Fruit fly (Drosophila melanogaster) whole organism, embryonic: ENCODE results near the gene pall.
A peak's percentile ranks its signal among the peaks of the same experiment; 100 is the strongest.

Source experiments
- B-H2 ChIP-seq: fragments of 200-800 bp; sonication (Bioruptor generic); optimal IDR thresholded peaks from 2 replicates; lab custom pipeline; 2018; ENCODE audit warnings: missing biosample characterization, mild to moderate bottlenecking, missing genetic modification characterization
- CG11085 ChIP-seq: fragments of 200-800 bp; sonication (Bioruptor generic); IDR thresholded peaks from 2 replicates; pipeline ENCODE4 v1.3.6; 2022; ENCODE audit warnings: missing biosample characterization, missing genetic modification characterization
- CG11504 ChIP-seq: fragments of 200-800 bp; sonication (Bioruptor generic); optimal IDR thresholded peaks from 3 replicates; lab custom pipeline; 2019; ENCODE audit warnings: missing biosample characterization, mild to moderate bottlenecking, missing genetic modification characterization, moderate library complexity
- CG11560 ChIP-seq: fragments of 200-800 bp; sonication (Bioruptor generic); IDR thresholded peaks from 3 replicates; pipeline ENCODE4 v1.3.6; 2022; ENCODE audit warnings: missing biosample characterization, missing genetic modification characterization
- CG12769 ChIP-seq: fragments of 200-800 bp; sonication (Bioruptor generic); optimal IDR thresholded peaks from 2 replicates; lab custom pipeline; 2019; ENCODE audit warnings: missing biosample characterization, mild to moderate bottlenecking, missing genetic modification characterization, moderate library complexity
- CG14710 ChIP-seq: fragments of 200-800 bp; sonication (Bioruptor generic); optimal IDR thresholded peaks from 3 replicates; lab custom pipeline; 2019; ENCODE audit warnings: missing biosample characterization, mild to moderate bottlenecking, missing genetic modification characterization, moderate library complexity
- CG17385 ChIP-seq: fragments of 200-800 bp; sonication (Bioruptor generic); optimal IDR thresholded peaks from 3 replicates; lab custom pipeline; 2018; ENCODE audit warnings: missing biosample characterization, mild to moderate bottlenecking, missing genetic modification characterization
- CG2116 ChIP-seq: fragments of 200-800 bp; sonication (Bioruptor generic); optimal IDR thresholded peaks from 3 replicates; lab custom pipeline; 2018; ENCODE audit warnings: missing biosample characterization, mild to moderate bottlenecking, missing genetic modification characterization
- CG2712 ChIP-seq: fragments of 200-800 bp; optimal IDR thresholded peaks from 3 replicates; lab custom pipeline; 2019; ENCODE audit warnings: missing biosample characterization, mild to moderate bottlenecking, missing genetic modification characterization, moderate library complexity
- CG30020 ChIP-seq: fragments of 200-800 bp; optimal IDR thresholded peaks from 2 replicates; lab custom pipeline; 2019; ENCODE audit warnings: missing biosample characterization, mild to moderate bottlenecking, missing genetic modification characterization, moderate library complexity
- CG32767 ChIP-seq: fragments of 200-800 bp; sonication (Bioruptor generic); IDR thresholded peaks from 2 replicates; pipeline ENCODE4 v1.3.6; 2022; ENCODE audit warnings: missing biosample characterization, missing genetic modification characterization
- CG3281 ChIP-seq: fragments of 200-800 bp; sonication (Bioruptor generic); optimal IDR thresholded peaks from 3 replicates; lab custom pipeline; 2017; ENCODE audit warnings: missing biosample characterization, mild to moderate bottlenecking, missing genetic modification characterization
- CG34422 ChIP-seq: fragments of 200-800 bp; sonication (Bioruptor generic); IDR thresholded peaks from 3 replicates; pipeline ENCODE4 v1.3.6; 2022; ENCODE audit warnings: missing biosample characterization, missing genetic modification characterization
- CG6175 ChIP-seq: fragments of 200-800 bp; sonication (Bioruptor generic); IDR thresholded peaks from 3 replicates; pipeline ENCODE4 v1.3.6; 2022; ENCODE audit warnings: missing biosample characterization, missing genetic modification characterization
- CG6854 ChIP-seq: fragments of 200-800 bp; sonication (Bioruptor generic); optimal IDR thresholded peaks from 3 replicates; lab custom pipeline; 2017; ENCODE audit warnings: missing biosample characterization, mild to moderate bottlenecking, missing genetic modification characterization
- CG7271 ChIP-seq: fragments of 200-800 bp; sonication (Bioruptor generic); optimal IDR thresholded peaks from 2 replicates; lab custom pipeline; 2018; ENCODE audit warnings: missing biosample characterization, mild to moderate bottlenecking, missing genetic modification characterization, moderate library complexity
- CG9817 ChIP-seq: fragments of 200-800 bp; sonication (Bioruptor generic); optimal IDR thresholded peaks from 2 replicates; lab custom pipeline; 2018; ENCODE audit warnings: missing biosample characterization, mild to moderate bottlenecking, missing genetic modification characterization, moderate library complexity
- CTCF ChIP-seq: fragments of 200-800 bp; sonication (Bioruptor generic); optimal IDR thresholded peaks from 2 replicates; lab custom pipeline; 2017; ENCODE audit warnings: missing biosample characterization, mild to moderate bottlenecking, missing genetic modification characterization, moderate library complexity
- Dfd ChIP-seq, 2 experiments: fragments of >200 bp; optimal IDR thresholded peaks; 2 replicates each; lab custom pipeline; 2017; ENCODE audit warnings: missing biosample characterization in 2 of 2, missing genetic modification characterization in 2 of 2
- Ets65A ChIP-seq: fragments of 200-800 bp; sonication (Bioruptor generic); peaks from one replicate; lab custom pipeline; 2016; ENCODE audit warnings: missing biosample characterization, missing genetic modification characterization
- HLH54F ChIP-seq: fragments of 200-800 bp; sonication (Bioruptor generic); optimal IDR thresholded peaks from 3 replicates; lab custom pipeline; 2016; ENCODE audit warnings: missing biosample characterization, missing genetic modification characterization
- HmgD ChIP-seq: fragments of 200-800 bp; sonication (Bioruptor generic); optimal IDR thresholded peaks from 3 replicates; lab custom pipeline; 2016; ENCODE audit warnings: missing biosample characterization, missing genetic modification characterization
- HmgZ ChIP-seq: fragments of 200-800 bp; sonication (Bioruptor generic); optimal IDR thresholded peaks from 2 replicates; lab custom pipeline; 2018; ENCODE audit warnings: missing biosample characterization, mild to moderate bottlenecking, missing genetic modification characterization
- MTF-1 ChIP-seq: fragments of 200-800 bp; sonication (Bioruptor generic); optimal IDR thresholded peaks from 2 replicates; lab custom pipeline; 2018; ENCODE audit warnings: missing biosample characterization, mild to moderate bottlenecking, missing genetic modification characterization, borderline replicate concordance
- Med ChIP-seq: fragments of 200-800 bp; sonication (Bioruptor generic); peaks from one replicate; lab custom pipeline; 2016; ENCODE audit warnings: missing biosample characterization, missing genetic modification characterization, mild to moderate bottlenecking, inconsistent platforms, moderate library complexity
- Meics ChIP-seq: fragments of 200-800 bp; sonication (Bioruptor generic); optimal IDR thresholded peaks from 2 replicates; lab custom pipeline; 2017; ENCODE audit warnings: missing biosample characterization, mild to moderate bottlenecking, missing genetic modification characterization
- Myb ChIP-seq: fragments of 200-800 bp; sonication (Bioruptor generic); optimal IDR thresholded peaks from 2 replicates; lab custom pipeline; 2016; ENCODE audit warnings: missing biosample characterization, missing genetic modification characterization
- Nf-YC ChIP-seq: fragments of 200-800 bp; optimal IDR thresholded peaks from 3 replicates; lab custom pipeline; 2019; ENCODE audit warnings: missing biosample characterization, mild to moderate bottlenecking, missing genetic modification characterization, moderate library complexity
- NfI ChIP-seq: fragments of 200-800 bp; sonication (Bioruptor generic); optimal IDR thresholded peaks from 3 replicates; lab custom pipeline; 2018; ENCODE audit warnings: missing biosample characterization, mild to moderate bottlenecking, missing genetic modification characterization, moderate library complexity
- Scr ChIP-seq: fragments of 200-800 bp; sonication (Bioruptor generic); IDR thresholded peaks from 2 replicates; pipeline ENCODE4 v1.3.6; 2022; ENCODE audit warnings: missing biosample characterization, missing genetic modification characterization; ENCODE audit not compliant: partially characterized antibody
- Sox102F ChIP-seq: fragments of 200-800 bp; sonication (Bioruptor generic); optimal IDR thresholded peaks from 2 replicates; lab custom pipeline; 2018; ENCODE audit warnings: missing biosample characterization, mild to moderate bottlenecking, missing genetic modification characterization, moderate library complexity
- Taf1 ChIP-seq: fragments of 200-800 bp; sonication (Bioruptor generic); IDR thresholded peaks from 2 replicates; pipeline ENCODE4 v1.3.6; 2022; ENCODE audit warnings: missing biosample characterization, missing genetic modification characterization
- az2 ChIP-seq: fragments of 200-800 bp; sonication (Bioruptor generic); optimal IDR thresholded peaks from 3 replicates; lab custom pipeline; 2016; ENCODE audit warnings: missing biosample characterization, missing genetic modification characterization
- da ChIP-seq: fragments of 200-800 bp; sonication (Bioruptor generic); optimal IDR thresholded peaks from 2 replicates; lab custom pipeline; 2016; ENCODE audit warnings: missing biosample characterization, missing genetic modification characterization
- dpn ChIP-seq, 2 experiments: fragments of 200-800 bp; sonication (Bioruptor generic); optimal IDR thresholded peaks; 3 replicates each; lab custom pipeline; 2016; ENCODE audit warnings: missing biosample characterization in 2 of 2, missing genetic modification characterization in 2 of 2
- gcm ChIP-seq: fragments of 200-800 bp; sonication (Bioruptor generic); optimal IDR thresholded peaks from 2 replicates; lab custom pipeline; 2019; ENCODE audit warnings: missing biosample characterization, mild to moderate bottlenecking, missing genetic modification characterization, moderate library complexity
- gem ChIP-seq: fragments of 200-800 bp; sonication (Bioruptor generic); optimal IDR thresholded peaks from 2 replicates; lab custom pipeline; 2019; ENCODE audit warnings: missing biosample characterization, mild to moderate bottlenecking, missing genetic modification characterization, moderate library complexity
- gfzf ChIP-seq: fragments of 200-800 bp; sonication (Bioruptor generic); optimal IDR thresholded peaks from 2 replicates; lab custom pipeline; 2016; ENCODE audit warnings: missing biosample characterization, mild to moderate bottlenecking, missing genetic modification characterization, moderate library complexity
- gsb ChIP-seq: fragments of 200-800 bp; sonication (Bioruptor generic); IDR thresholded peaks from 2 replicates; pipeline ENCODE4 v1.3.6; 2022; ENCODE audit warnings: missing biosample characterization, missing genetic modification characterization
- kni ChIP-seq: fragments of 200-800 bp; sonication (Bioruptor generic); optimal IDR thresholded peaks from 3 replicates; lab custom pipeline; 2017; ENCODE audit warnings: mild to moderate bottlenecking, missing biosample characterization, missing genetic modification reagents, missing genetic modification characterization
- lilli ChIP-seq: fragments of 200-800 bp; sonication (Bioruptor generic); optimal IDR thresholded peaks from 3 replicates; lab custom pipeline; 2016; ENCODE audit warnings: missing biosample characterization, missing genetic modification characterization
- mam ChIP-seq: fragments of 200-800 bp; sonication (Bioruptor generic); optimal IDR thresholded peaks from 3 replicates; lab custom pipeline; 2016; ENCODE audit warnings: missing biosample characterization, missing genetic modification characterization
- pan ChIP-seq, 4 experiments: fragments of >200 bp in 3 of 4; fragments of 200-800 bp in 1 of 4; sonication (Bioruptor generic) in 1 of 4; optimal IDR thresholded peaks in 3 of 4; IDR thresholded peaks in 1 of 4; 2 replicates each; pipeline versions ENCODE4 v1.3.6 to Lab custom; 2017 to 2022; ENCODE audit warnings: missing biosample characterization in 2 of 4, missing genetic modification characterization in 2 of 4, mixed read lengths in 1 of 4
- ranshi ChIP-seq: fragments of 200-800 bp; sonication (Bioruptor generic); IDR thresholded peaks from 2 replicates; pipeline ENCODE4 v1.3.6; 2022; ENCODE audit warnings: missing biosample characterization, missing genetic modification characterization
- repo ChIP-seq: fragments of 200-800 bp; sonication (Bioruptor generic); optimal IDR thresholded peaks from 2 replicates; lab custom pipeline; 2016; ENCODE audit warnings: missing biosample characterization, missing genetic modification characterization
- sisA ChIP-seq: fragments of 200-800 bp; sonication (Bioruptor generic); IDR thresholded peaks from 2 replicates; pipeline ENCODE4 v1.3.6; 2022; ENCODE audit warnings: missing biosample characterization, missing genetic modification characterization
- sug ChIP-seq: fragments of 200-800 bp; optimal IDR thresholded peaks from 2 replicates; lab custom pipeline; 2019; ENCODE audit warnings: missing biosample characterization, mild to moderate bottlenecking, missing genetic modification characterization, moderate library complexity
- tin ChIP-seq: fragments of 200-800 bp; sonication (Bioruptor generic); optimal IDR thresholded peaks from 3 replicates; lab custom pipeline; 2016; ENCODE audit warnings: missing biosample characterization, missing genetic modification characterization
- trem ChIP-seq: fragments of 200-800 bp; optimal IDR thresholded peaks from 3 replicates; lab custom pipeline; 2019; ENCODE audit warnings: missing biosample characterization, mild to moderate bottlenecking, missing genetic modification characterization, moderate library complexity
- z ChIP-seq: fragments of 200-800 bp; sonication (Bioruptor generic); IDR thresholded peaks from 3 replicates; pipeline ENCODE4 v1.3.6; 2022; ENCODE audit warnings: missing biosample characterization, missing genetic modification characterization

The pall gene

DNA sequence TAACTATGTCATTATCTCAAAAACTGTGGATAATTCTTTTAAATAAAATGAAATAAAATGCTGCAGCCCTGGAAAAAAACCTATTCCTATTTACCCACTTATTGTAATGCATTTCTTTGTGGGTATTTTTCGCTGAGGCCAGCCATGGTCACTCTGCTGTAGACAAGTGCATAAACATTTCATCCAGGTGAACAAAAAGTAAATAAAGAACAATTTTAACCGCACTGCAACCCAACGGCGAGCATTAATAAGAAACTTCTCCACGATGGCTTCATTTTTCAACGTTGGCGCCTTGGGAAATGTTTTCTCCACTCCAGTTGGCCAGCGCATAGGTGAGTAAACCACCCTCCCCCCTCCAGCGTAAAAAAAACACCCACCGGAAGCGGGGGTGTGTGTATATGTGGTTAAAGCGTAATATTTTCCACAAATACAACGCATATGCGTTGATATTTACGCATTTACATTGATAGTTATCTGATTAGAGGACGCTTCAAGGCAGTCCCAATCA lies 40.8 kb downstream of the pall start, which contains the start of gene CG3529 (continued):
- TF ChIP-seq CG9817 (tag; lab: Kevin White, UChicago) (peak; percentile 30), HLH54F (GFP tag; lab: Kevin White, UChicago) (peak; percentile 5), gcm (GFP tag; lab: Kevin White, UChicago) (peak; percentile 3), HmgD (peak; percentile 19), az2 (GFP tag; lab: Kevin White, UChicago) (peak; percentile 10), mam (GFP tag; lab: Kevin White, UChicago) (peak; percentile 14), sisA (GFP tag; lab: Robert Waterston, UW) (no peak), CG6854 (peak; percentile 17), Dfd (GFP tag; optimal IDR thresholded peaks at IDR 0.05; lab: Kevin White, UChicago) (no peak), CG2712 (tag; lab: Kevin White, UChicago) (peak; percentile 57), Nf-YC (tag; lab: Kevin White, UChicago) (peak; percentile 31), Ets65A (GFP tag; lab: Kevin White, UChicago) (peak; percentile 62), CTCF (GFP tag; lab: Kevin White, UChicago) (peak; percentile 3), CG17385 (GFP tag; lab: Kevin White, UChicago) (peak; percentile 49), CG11560 (no peak), HmgZ (tag; lab: Kevin White, UChicago) (peak; percentile 3), CG12769 (tag; lab: Kevin White, UChicago) (peak; percentile 21), CG14710 (tag; lab: Kevin White, UChicago) (peak; percentile 51), z (GFP tag; lab: Robert Waterston, UW) (no peak), kni (GFP tag; lab: Kevin White, UChicago) (peak; percentile 62), tin (GFP tag; lab: Kevin White, UChicago) (peak; percentile 3), CG30020 (tag; lab: Kevin White, UChicago) (peak; percentile 31), CG34422 (peak; percentile 44; the same call in 1 of the 3 replicates), gfzf (GFP tag; lab: Kevin White, UChicago) (peak; percentile 92), CG11085 (GFP tag; lab: Robert Waterston, UW) (no peak), Taf1 (GFP tag; lab: Robert Waterston, UW) (no peak), CG2116 (GFP tag; lab: Kevin White, UChicago) (peak; percentile 53), gsb (GFP tag; lab: Robert Waterston, UW) (0 out of 2 replicates have a peak, but pooled peaks have one; percentile 28), NfI (GFP tag; lab: Kevin White, UChicago) (peak; percentile 40), repo (peak; percentile 25), B-H2 (GFP tag; lab: Kevin White, UChicago) (peak; percentile 64), da (GFP tag; lab: Kevin White, UChicago) (peak; percentile 15), gem (peak; percentile 36), CG32767 (GFP tag; lab: Robert Waterston, UW) (peak; percentile 29; the same call in 1 of the 2 replicates), sug (peak; percentile 34), pan (optimal IDR thresholded peaks at IDR 0.05; lab: Kevin White, UChicago) (no peak), pan (GFP tag; optimal IDR thresholded peaks at IDR 0.05 in 1 of 2, IDR thresholded peaks at IDR 0.05 in 1 of 2) (no peak), trem (tag; lab: Kevin White, UChicago) (peak; percentile 61), ranshi (GFP tag; lab: Robert Waterston, UW) (0 out of 2 replicates have a peak, but pooled peaks have one; percentile 8), CG6175 (GFP tag; lab: Robert Waterston, UW) (no peak), CG7271 (tag; lab: Kevin White, UChicago) (no peak), Med (GFP tag; lab: Kevin White, UChicago) (peak; percentile 81), CG3281 (GFP tag; lab: Kevin White, UChicago) (peak; percentile 25), MTF-1 (GFP tag; lab: Kevin White, UChicago) (peak; percentile 36), CG11504 (peak; percentile 45), Sox102F (GFP tag; lab: Kevin White, UChicago) (peak; percentile 21), Scr (no peak), dpn (GFP tag; optimal IDR thresholded peaks at IDR 0.05; lab: Kevin White, UChicago) (peak in 1 of 2 experiments; percentile 27), Meics (peak; percentile 59), lilli (GFP tag; lab: Kevin White, UChicago) (peak; percentile 21), Myb (GFP tag; lab: Kevin White, UChicago) (peak; percentile 47)
